Worm (Caenorhabditis elegans): Measurements from ENCODE around the gene taf-7.2.
A peak's percentile ranks its signal among the peaks of the same experiment; 100 is the strongest.

taf-7.2 gene

ce11 chrIII:12703237-12703636 is 30.0 kb upstream of the taf-7.2 start:
- TF ChIP-seq isw-1 (GFP tag; IDR thresholded peaks at IDR 0.05), result no peak
- no peak for TF ChIP-seq mep-1 (tag; optimal IDR thresholded peaks at IDR 0.05)
- no peak for TF ChIP-seq rnt-1 (tag; optimal IDR thresholded peaks at IDR 0.05)
- TF ChIP-seq pqm-1 (tag; optimal IDR thresholded peaks at IDR 0.05), result no peak
- no peak for TF ChIP-seq dpl-1 (GFP tag; optimal IDR thresholded peaks at IDR 0.05)
- no peak for TF ChIP-seq nhr-11 (tag; optimal IDR thresholded peaks at IDR 0.05)
- TF ChIP-seq nhr-12 (tag; optimal IDR thresholded peaks at IDR 0.05), result no peak
- TF ChIP-seq ets-5 (GFP tag; IDR thresholded peaks at IDR 0.05), result no peak
- TF ChIP-seq lin-35 (GFP tag; optimal IDR thresholded peaks at IDR 0.05), result no peak

ce11 chrIII:12702375-12702774 is 29.2 kb upstream of the taf-7.2 start:
- no peak for TF ChIP-seq elt-3 (tag; optimal IDR thresholded peaks at IDR 0.05)
- TF ChIP-seq isw-1 (GFP tag; IDR thresholded peaks at IDR 0.05), result no peak

ce11 chrIII:12699194-12699593 is 26.0 kb upstream of the taf-7.2 start, which contains the start of gene sas-1:
sas-1 (plus strand) TSS chrIII:12699494.
- TF ChIP-seq swsn-7 (tag; optimal IDR thresholded peaks at IDR 0.05), result no peak
- TF ChIP-seq ceh-88 (GFP tag; IDR thresholded peaks at IDR 0.05), result no peak
- no peak for TF ChIP-seq elt-2 (tag; optimal IDR thresholded peaks at IDR 0.05)
- no peak for TF ChIP-seq nhr-77 (tag; optimal IDR thresholded peaks at IDR 0.05)
- TF ChIP-seq lin-15B (tag; optimal IDR thresholded peaks at IDR 0.05), result no peak
- no peak for TF ChIP-seq lin-39 (tag; optimal IDR thresholded peaks at IDR 0.05)
- no peak for TF ChIP-seq isw-1 (GFP tag; IDR thresholded peaks at IDR 0.05)
- no peak for TF ChIP-seq unc-62 (GFP tag; optimal IDR thresholded peaks at IDR 0.05)
- TF ChIP-seq mef-2 (tag; optimal IDR thresholded peaks at IDR 0.05), result no peak
- no peak for TF ChIP-seq egl-27 (tag; optimal IDR thresholded peaks at IDR 0.05)
- no peak for TF ChIP-seq egl-13 (tag; optimal IDR thresholded peaks at IDR 0.05)
- TF ChIP-seq nhr-237 (tag; optimal IDR thresholded peaks at IDR 0.05), result no peak
- no peak for TF ChIP-seq tlp-1 (tag; optimal IDR thresholded peaks at IDR 0.05)
- no peak for TF ChIP-seq fkh-10 (GFP tag; optimal IDR thresholded peaks at IDR 0.05)
- TF ChIP-seq nhr-85 (tag), result no peak
- TF ChIP-seq efl-1 (optimal IDR thresholded peaks at IDR 0.05), result no peak
- no peak for TF ChIP-seq efl-1 (GFP tag; optimal IDR thresholded peaks at IDR 0.05 in 1 of 2)

- TF ChIP-seq unc-62 (GFP tag; optimal IDR thresholded peaks at IDR 0.05) (no peak), snpc-4 (tag; optimal IDR thresholded peaks at IDR 0.05) (no peak), nhr-11 (tag; optimal IDR thresholded peaks at IDR 0.05) (no peak), isw-1 (GFP tag; IDR thresholded peaks at IDR 0.05) (no peak), Y116A8C.19 (tag; optimal IDR thresholded peaks at IDR 0.05; ENCODE audit: borderline replicate concordance) (no peak), mef-2 (tag; optimal IDR thresholded peaks at IDR 0.05) (no peak), egl-13 (tag; optimal IDR thresholded peaks at IDR 0.05) (no peak), efl-1 (optimal IDR thresholded peaks at IDR 0.05) (no peak), efl-1 (GFP tag; optimal IDR thresholded peaks at IDR 0.05 in 1 of 2) (no peak), rnt-1 (tag; optimal IDR thresholded peaks at IDR 0.05) (no peak), snu-23 (GFP tag; optimal IDR thresholded peaks at IDR 0.05) (no peak), skn-1 (tag; optimal IDR thresholded peaks at IDR 0.05) (no peak), ceh-90 (tag; optimal IDR thresholded peaks at IDR 0.05) (no peak), elt-2 (tag; optimal IDR thresholded peaks at IDR 0.05) (no peak), nhr-28 (tag; optimal IDR thresholded peaks at IDR 0.05) (no peak)
Observed at ce11 chrIII:12697591-12697990, 24.4 kb upstream of the taf-7.2 start.

ce11 chrIII:12687872-12688375 is 14.7 kb upstream of the taf-7.2 start, which contains the start of the genes rsp-3 and spin-4:
rsp-3 (minus strand) TSS chrIII:12687922.
spin-4 (plus strand) TSS chrIII:12688318.
- TF ChIP-seq nhr-84 (tag; optimal IDR thresholded peaks at IDR 0.05), result no peak
- no peak for TF ChIP-seq ceh-63 (GFP tag; optimal IDR thresholded peaks at IDR 0.05)
- TF ChIP-seq rnt-1 (tag; optimal IDR thresholded peaks at IDR 0.05), result no peak
- TF ChIP-seq sptf-1 (tag; optimal IDR thresholded peaks at IDR 0.05), result no peak
- TF ChIP-seq lin-13 (GFP tag; optimal IDR thresholded peaks at IDR 0.05), result peak; percentile 79
- TF ChIP-seq ets-5 (GFP tag; IDR thresholded peaks at IDR 0.05), result no peak
- TF ChIP-seq pqm-1 (tag; optimal IDR thresholded peaks at IDR 0.05), result no peak
- no peak for TF ChIP-seq hpl-2 (GFP tag; optimal IDR thresholded peaks at IDR 0.05)
- TF ChIP-seq snu-23 (GFP tag; optimal IDR thresholded peaks at IDR 0.05), result peak; percentile 85
- peak; percentile 92 for TF ChIP-seq lin-15B (tag; optimal IDR thresholded peaks at IDR 0.05)
- TF ChIP-seq grh-1 (GFP tag; IDR thresholded peaks at IDR 0.05), result no peak
- peak; percentile 80 for TF ChIP-seq xbp-1 (tag; optimal IDR thresholded peaks at IDR 0.05)
- TF ChIP-seq ceh-88 (GFP tag; IDR thresholded peaks at IDR 0.05), result no peak
- no peak for TF ChIP-seq hlh-4 (tag; optimal IDR thresholded peaks at IDR 0.05)
- peak; percentile 80 for TF ChIP-seq nhr-77 (tag; optimal IDR thresholded peaks at IDR 0.05)
- TF ChIP-seq vab-15 (tag; optimal IDR thresholded peaks at IDR 0.05), result no peak
- TF ChIP-seq zag-1 (tag; optimal IDR thresholded peaks at IDR 0.05), result no peak
- peak in 1 of 2 experiments; percentile 68 for TF ChIP-seq mdl-1 (tag; optimal IDR thresholded peaks at IDR 0.05)
- peak; percentile 49 for TF ChIP-seq dsc-1 (tag; optimal IDR thresholded peaks at IDR 0.05)
- peak; percentile 46 for TF ChIP-seq snpc-4 (tag; optimal IDR thresholded peaks at IDR 0.05)
- TF ChIP-seq nhr-47 (tag; optimal IDR thresholded peaks at IDR 0.05), result peak; percentile 76
- TF ChIP-seq aha-1 (tag; optimal IDR thresholded peaks at IDR 0.05), result no peak

Measured in whole organism, L1 larva.